Fruit fly (Drosophila melanogaster) whole organism, embryonic: ENCODE results near the gene Orc2.

ENCODE experiments used
- BEAF-32 ChIP-seq: fragments of 200-800 bp; sonication (Bioruptor generic); optimal IDR thresholded peaks from 3 replicates; lab custom pipeline; 2017; ENCODE audit warnings: missing biosample characterization, missing genetic modification characterization, mild to moderate bottlenecking, moderate library complexity, missing genetic modification reagents
- CG10565 ChIP-seq: fragments of 200-800 bp; sonication (Bioruptor generic); optimal IDR thresholded peaks from 3 replicates; lab custom pipeline; 2016; ENCODE audit warnings: missing biosample characterization, mild to moderate bottlenecking, missing genetic modification characterization
- CG11695 ChIP-seq: fragments of 200-800 bp; sonication (Bioruptor generic); IDR thresholded peaks from 3 replicates; pipeline ENCODE4 v1.3.6; 2022; ENCODE audit warnings: missing biosample characterization, missing genetic modification characterization
- CG11723 ChIP-seq: fragments of 200-800 bp; sonication (Bioruptor generic); optimal IDR thresholded peaks from 2 replicates; lab custom pipeline; 2017; ENCODE audit warnings: missing biosample characterization, mild to moderate bottlenecking, missing genetic modification characterization
- CG14860 ChIP-seq: fragments of 200-800 bp; sonication (Bioruptor generic); IDR thresholded peaks from 3 replicates; pipeline ENCODE4 v1.3.6; 2022; ENCODE audit warnings: missing biosample characterization, missing genetic modification characterization; ENCODE audit not compliant: partially characterized antibody
- CG1602 ChIP-seq: fragments of 200-800 bp; sonication (Bioruptor generic); optimal IDR thresholded peaks from 3 replicates; lab custom pipeline; 2016; ENCODE audit warnings: missing biosample characterization, missing genetic modification characterization
- CG17359 ChIP-seq: fragments of 200-800 bp; sonication (Bioruptor generic); optimal IDR thresholded peaks from 3 replicates; lab custom pipeline; 2018; ENCODE audit warnings: missing biosample characterization, mild to moderate bottlenecking, missing genetic modification characterization, moderate library complexity
- CG2116 ChIP-seq: fragments of 200-800 bp; sonication (Bioruptor generic); optimal IDR thresholded peaks from 3 replicates; lab custom pipeline; 2018; ENCODE audit warnings: missing biosample characterization, mild to moderate bottlenecking, missing genetic modification characterization
- CG2875 ChIP-seq: fragments of 200-800 bp; sonication (Bioruptor generic); optimal IDR thresholded peaks from 2 replicates; lab custom pipeline; 2017; ENCODE audit warnings: missing biosample characterization, mild to moderate bottlenecking, missing genetic modification characterization, missing genetic modification reagents
- CG3847 ChIP-seq: fragments of 200-800 bp; sonication (Bioruptor generic); IDR thresholded peaks from 2 replicates; pipeline ENCODE4 v1.3.6; 2022; ENCODE audit warnings: missing biosample characterization, missing genetic modification characterization
- CG42726 ChIP-seq: fragments of 200-800 bp; sonication (Bioruptor generic); IDR thresholded peaks from 2 replicates; pipeline ENCODE4 v1.3.6; 2022; ENCODE audit warnings: missing biosample characterization, missing genetic modification characterization; ENCODE audit not compliant: partially characterized antibody
- CG4730 ChIP-seq: fragments of 200-800 bp; sonication (Bioruptor generic); IDR thresholded peaks from 2 replicates; pipeline ENCODE4 v1.3.6; 2022; ENCODE audit warnings: missing biosample characterization, missing genetic modification characterization
- CG4820 ChIP-seq: fragments of 200-800 bp; sonication (Bioruptor generic); optimal IDR thresholded peaks from 3 replicates; lab custom pipeline; 2016; ENCODE audit warnings: missing biosample characterization, missing genetic modification characterization
- CG6683 ChIP-seq: fragments of 200-800 bp; sonication (Bioruptor generic); optimal IDR thresholded peaks from 2 replicates; lab custom pipeline; 2017; ENCODE audit warnings: missing biosample characterization, mild to moderate bottlenecking, missing genetic modification characterization, missing genetic modification reagents
- CG7556 ChIP-seq: fragments of 200-800 bp; sonication (Bioruptor generic); optimal IDR thresholded peaks from 2 replicates; lab custom pipeline; 2017; ENCODE audit warnings: missing biosample characterization, mild to moderate bottlenecking, missing genetic modification characterization
- CG8478 ChIP-seq: fragments of >200 bp; optimal IDR thresholded peaks from 2 replicates; lab custom pipeline; 2018
- CG9215 ChIP-seq: fragments of 200-800 bp; sonication (Bioruptor generic); IDR thresholded peaks from 2 replicates; pipeline ENCODE4 v1.3.6; 2022; ENCODE audit warnings: missing biosample characterization, missing genetic modification characterization
- CG9797 ChIP-seq: fragments of 200-800 bp; sonication (Bioruptor generic); optimal IDR thresholded peaks from 3 replicates; lab custom pipeline; 2018; ENCODE audit warnings: missing biosample characterization, mild to moderate bottlenecking, missing genetic modification characterization
- Dfd ChIP-seq, 2 experiments: fragments of >200 bp; optimal IDR thresholded peaks; 2 replicates each; lab custom pipeline; 2017; ENCODE audit warnings: missing biosample characterization in 2 of 2, missing genetic modification characterization in 2 of 2
- Dll ChIP-seq: fragments of 200-800 bp; sonication (Bioruptor generic); IDR thresholded peaks from 4 replicates; pipeline ENCODE4 v1.3.6; 2022; ENCODE audit warnings: missing biosample characterization, missing genetic modification characterization; ENCODE audit not compliant: partially characterized antibody
- E2f2 ChIP-seq: fragments of 200-800 bp; sonication (Bioruptor generic); IDR thresholded peaks from 2 replicates; pipeline ENCODE4 v1.3.6; 2022; ENCODE audit warnings: missing biosample characterization, missing genetic modification characterization
- Elba2 ChIP-seq: fragments of 200-800 bp; sonication (Bioruptor generic); optimal IDR thresholded peaks from 3 replicates; lab custom pipeline; 2016; ENCODE audit warnings: missing biosample characterization, missing genetic modification characterization
- Fer3 ChIP-seq: fragments of 200-800 bp; sonication (Bioruptor generic); optimal IDR thresholded peaks from 2 replicates; lab custom pipeline; 2018; ENCODE audit warnings: missing biosample characterization, mild to moderate bottlenecking, missing genetic modification characterization, moderate library complexity
- Gsc ChIP-seq: fragments of 200-800 bp; sonication (Bioruptor generic); IDR thresholded peaks from 2 replicates; pipeline ENCODE4 v1.3.6; 2022; ENCODE audit warnings: missing biosample characterization, missing genetic modification characterization
- HLHmδ ChIP-seq: fragments of 200-800 bp; sonication (Bioruptor generic); optimal IDR thresholded peaks from 2 replicates; lab custom pipeline; 2018; ENCODE audit warnings: missing biosample characterization, mild to moderate bottlenecking, missing genetic modification characterization, moderate library complexity
- bab2 ChIP-seq: fragments of 200-800 bp; sonication (Bioruptor generic); optimal IDR thresholded peaks from 2 replicates; lab custom pipeline; 2016; ENCODE audit warnings: missing biosample characterization, missing genetic modification characterization
- bowl ChIP-seq: fragments of 200-800 bp; sonication (Bioruptor generic); IDR thresholded peaks from 2 replicates; pipeline ENCODE4 v1.3.6; 2022; ENCODE audit warnings: missing biosample characterization, missing genetic modification characterization
- cas ChIP-seq: fragments of 200-800 bp; sonication (Bioruptor generic); IDR thresholded peaks from 2 replicates; pipeline ENCODE4 v1.3.6; 2022; ENCODE audit warnings: missing biosample characterization, missing genetic modification characterization
- cg ChIP-seq: fragments of 200-800 bp; sonication (Bioruptor generic); optimal IDR thresholded peaks from 3 replicates; lab custom pipeline; 2019; ENCODE audit warnings: missing biosample characterization, mild to moderate bottlenecking, missing genetic modification characterization, moderate library complexity
- dmrt99B ChIP-seq: fragments of 200-800 bp; sonication (Bioruptor generic); optimal IDR thresholded peaks from 2 replicates; lab custom pipeline; 2018; ENCODE audit warnings: missing biosample characterization, mild to moderate bottlenecking, missing genetic modification characterization, moderate library complexity
- ems ChIP-seq: fragments of 200-800 bp; sonication (Bioruptor generic); optimal IDR thresholded peaks from 3 replicates; lab custom pipeline; 2016; ENCODE audit warnings: missing biosample characterization, missing genetic modification characterization
- fru ChIP-seq: fragments of >200 bp; optimal IDR thresholded peaks from 2 replicates; lab custom pipeline; 2017
- gce ChIP-seq: fragments of 200-800 bp; sonication (Bioruptor generic); IDR thresholded peaks from 3 replicates; pipeline ENCODE4 v1.3.6; 2022; ENCODE audit warnings: missing biosample characterization, missing genetic modification characterization
- gsb ChIP-seq: fragments of 200-800 bp; sonication (Bioruptor generic); IDR thresholded peaks from 2 replicates; pipeline ENCODE4 v1.3.6; 2022; ENCODE audit warnings: missing biosample characterization, missing genetic modification characterization
- lov ChIP-seq, 2 experiments: fragments of 200-800 bp in 1 of 2; fragments of >200 bp in 1 of 2; sonication (Bioruptor generic) in 1 of 2; IDR thresholded peaks in 1 of 2; optimal IDR thresholded peaks in 1 of 2; 2 replicates in 1 of 2; 3 replicates in 1 of 2; pipeline versions ENCODE4 v1.3.6 to Lab custom; 2017 to 2022; ENCODE audit warnings: missing biosample characterization in 1 of 2, missing genetic modification characterization in 1 of 2
- nau ChIP-seq: fragments of 200-800 bp; sonication (Bioruptor generic); optimal IDR thresholded peaks from 3 replicates; lab custom pipeline; 2017; ENCODE audit warnings: missing biosample characterization, mild to moderate bottlenecking, missing genetic modification characterization, missing genetic modification reagents
- nerfin-2 ChIP-seq: fragments of 200-800 bp; sonication (Bioruptor generic); IDR thresholded peaks from 2 replicates; pipeline ENCODE4 v1.3.6; 2022; ENCODE audit warnings: missing biosample characterization, missing genetic modification characterization; ENCODE audit not compliant: partially characterized antibody
- phol ChIP-seq: fragments of 200-800 bp; sonication (Bioruptor generic); optimal IDR thresholded peaks from 3 replicates; lab custom pipeline; 2018; ENCODE audit warnings: missing biosample characterization, mild to moderate bottlenecking, missing genetic modification characterization, moderate library complexity
- pita ChIP-seq: fragments of 200-800 bp; sonication (Bioruptor generic); optimal IDR thresholded peaks from 2 replicates; lab custom pipeline; 2017; ENCODE audit warnings: missing biosample characterization, mild to moderate bottlenecking, missing genetic modification characterization
- pzg ChIP-seq: fragments of 200-800 bp; sonication (Bioruptor generic); optimal IDR thresholded peaks from 3 replicates; lab custom pipeline; 2018; ENCODE audit warnings: missing biosample characterization, mild to moderate bottlenecking, missing genetic modification characterization, moderate library complexity
- ranshi ChIP-seq: fragments of 200-800 bp; sonication (Bioruptor generic); IDR thresholded peaks from 2 replicates; pipeline ENCODE4 v1.3.6; 2022; ENCODE audit warnings: missing biosample characterization, missing genetic modification characterization
- repo ChIP-seq: fragments of 200-800 bp; sonication (Bioruptor generic); optimal IDR thresholded peaks from 2 replicates; lab custom pipeline; 2016; ENCODE audit warnings: missing biosample characterization, missing genetic modification characterization
- row ChIP-seq: fragments of 200-800 bp; sonication (Bioruptor generic); IDR thresholded peaks from 3 replicates; pipeline ENCODE4 v1.3.6; 2022; ENCODE audit warnings: missing biosample characterization, missing genetic modification characterization
- seq ChIP-seq: fragments of 200-800 bp; sonication (Bioruptor generic); IDR thresholded peaks from 2 replicates; pipeline ENCODE4 v1.3.6; 2022; ENCODE audit warnings: missing biosample characterization, missing genetic modification characterization
- tll ChIP-seq, 2 experiments: fragments of 200-800 bp in 1 of 2; fragments of >200 bp in 1 of 2; sonication (Bioruptor generic) in 1 of 2; optimal IDR thresholded peaks; 2 replicates each; lab custom pipeline; 2017 to 2019; ENCODE audit warnings: missing biosample characterization in 2 of 2, missing genetic modification characterization in 2 of 2, mild to moderate bottlenecking in 1 of 2, moderate library complexity in 1 of 2
- ttk ChIP-seq: fragments of 200-800 bp; sonication (Bioruptor generic); IDR thresholded peaks from 2 replicates; pipeline ENCODE4 v2.1.2; 2022; ENCODE audit warnings: missing biosample characterization, missing genetic modification characterization
- twi ChIP-seq: fragments of 200-800 bp; optimal IDR thresholded peaks from 2 replicates; lab custom pipeline; 2019; ENCODE audit warnings: missing biosample characterization, mild to moderate bottlenecking, missing genetic modification characterization, moderate library complexity
- wor ChIP-seq: fragments of 200-800 bp; sonication (Bioruptor generic); IDR thresholded peaks from 2 replicates; pipeline ENCODE4 v1.3.6; 2022; ENCODE audit warnings: missing biosample characterization, missing genetic modification characterization
- z ChIP-seq: fragments of 200-800 bp; sonication (Bioruptor generic); IDR thresholded peaks from 3 replicates; pipeline ENCODE4 v1.3.6; 2022; ENCODE audit warnings: missing biosample characterization, missing genetic modification characterization

Gene Orc2

DNA sequence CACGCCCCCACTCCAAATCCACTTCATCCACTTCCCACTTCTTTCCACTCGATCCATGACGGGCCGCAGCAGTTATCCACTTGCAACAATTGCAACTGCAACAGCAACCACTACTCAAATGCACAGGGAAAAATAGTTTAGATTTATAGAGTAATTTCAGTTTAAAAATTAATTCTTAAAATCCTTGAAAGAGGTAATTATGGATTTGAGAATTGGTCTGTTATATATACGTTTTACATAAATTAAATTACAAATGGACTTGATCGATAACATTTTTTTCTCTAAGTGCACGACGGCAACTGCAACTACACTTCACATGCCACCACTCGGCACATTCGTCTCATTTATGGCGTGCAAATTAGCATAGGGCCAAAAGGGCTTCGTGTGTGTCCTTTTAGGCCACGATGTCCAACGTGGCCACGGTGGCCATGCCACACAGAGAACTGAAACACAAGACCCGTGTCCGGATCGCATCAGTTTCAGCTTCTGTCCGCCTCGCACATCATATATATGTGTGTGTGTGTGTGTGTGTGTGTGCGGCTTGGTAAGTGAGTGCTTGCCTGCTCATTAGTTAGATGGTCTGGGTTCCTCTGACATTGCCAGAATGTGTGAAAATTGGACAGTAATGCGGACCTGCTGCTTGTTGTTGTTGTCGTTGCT, 20.4 kb downstream of the Orc2 start (continued):
- TF ChIP-seq CG3847 (GFP tag; lab: Robert Waterston, UW) (peak; percentile 37; the same call in 1 of the 2 replicates), gsb (GFP tag; lab: Robert Waterston, UW) (peak; percentile 20; the same call in 1 of the 2 replicates), fru (lab: Kevin White, UChicago) (no peak), CG8478 (no peak), cg (GFP tag; lab: Kevin White, UChicago) (peak; percentile 58), row (GFP tag; lab: Robert Waterston, UW) (peak; percentile 74), lov (optimal IDR thresholded peaks at IDR 0.05; lab: Kevin White, UChicago) (no peak), lov (GFP tag; IDR thresholded peaks at IDR 0.05; lab: Robert Waterston, UW) (peak; percentile 68; the same call in 1 of the 3 replicates), CG7556 (GFP tag; lab: Kevin White, UChicago) (peak; percentile 76), z (no peak), pzg (GFP tag; lab: Kevin White, UChicago) (no peak), ranshi (peak; percentile 62), bab2 (GFP tag; lab: Kevin White, UChicago) (peak; percentile 41), Gsc (GFP tag; lab: Robert Waterston, UW) (no peak), CG4730 (GFP tag; lab: Robert Waterston, UW) (peak; percentile 65), CG9215 (peak; percentile 39; the same call in 1 of the 2 replicates), CG6683 (GFP tag; lab: Kevin White, UChicago) (peak; percentile 33), HLHmδ (no peak), repo (GFP tag; lab: Kevin White, UChicago) (no peak), CG2875 (GFP tag; lab: Kevin White, UChicago) (peak; percentile 67), Elba2 (GFP tag; lab: Kevin White, UChicago) (peak; percentile 69), ems (GFP tag; lab: Kevin White, UChicago) (peak; percentile 59), CG11723 (peak; percentile 36), seq (GFP tag; lab: Robert Waterston, UW) (peak; percentile 54; the same call in 1 of the 2 replicates), nerfin-2 (GFP tag; lab: Robert Waterston, UW) (no peak), cas (GFP tag; lab: Robert Waterston, UW) (no peak), E2f2 (GFP tag; lab: Robert Waterston, UW) (peak; percentile 40; the same call in 1 of the 2 replicates), CG2116 (peak; percentile 16), ttk (GFP tag; lab: Robert Waterston, UW) (peak; percentile 57; the same call in 1 of the 2 replicates), CG9797 (GFP tag; lab: Kevin White, UChicago) (no peak), CG10565 (GFP tag; lab: Kevin White, UChicago) (no peak), twi (peak; percentile 68), CG17359 (peak; percentile 72), Fer3 (peak; percentile 3), tll (GFP tag; optimal IDR thresholded peaks at IDR 0.05; lab: Kevin White, UChicago) (peak in 1 of 2 experiments; percentile 83), gce (peak; percentile 41; the same call in 1 of the 3 replicates), bowl (GFP tag; lab: Robert Waterston, UW) (no peak), CG1602 (GFP tag; lab: Kevin White, UChicago) (peak; percentile 66), CG42726 (GFP tag; lab: Robert Waterston, UW) (no peak), CG11695 (GFP tag; lab: Robert Waterston, UW) (peak; percentile 59; the same call in 2 of the 3 replicates), phol (peak; percentile 85), BEAF-32 (GFP tag; lab: Kevin White, UChicago) (no peak), CG4820 (GFP tag; lab: Kevin White, UChicago) (peak; percentile 78), dmrt99B (tag; lab: Kevin White, UChicago) (peak; percentile 76), Dfd (GFP tag; optimal IDR thresholded peaks at IDR 0.05; lab: Kevin White, UChicago) (no peak), pita (GFP tag; lab: Kevin White, UChicago) (no peak), wor (GFP tag; lab: Robert Waterston, UW) (0 out of 2 replicates have a peak, but pooled peaks have one; percentile 31), nau (GFP tag; lab: Kevin White, UChicago) (peak; percentile 49), CG14860 (GFP tag; lab: Robert Waterston, UW) (no peak), Dll (GFP tag; lab: Robert Waterston, UW) (no peak)
